Worm (Caenorhabditis elegans): ENCODE data around the gene Y38F1A.2.

Y38F1A.2 gene

DNA sequence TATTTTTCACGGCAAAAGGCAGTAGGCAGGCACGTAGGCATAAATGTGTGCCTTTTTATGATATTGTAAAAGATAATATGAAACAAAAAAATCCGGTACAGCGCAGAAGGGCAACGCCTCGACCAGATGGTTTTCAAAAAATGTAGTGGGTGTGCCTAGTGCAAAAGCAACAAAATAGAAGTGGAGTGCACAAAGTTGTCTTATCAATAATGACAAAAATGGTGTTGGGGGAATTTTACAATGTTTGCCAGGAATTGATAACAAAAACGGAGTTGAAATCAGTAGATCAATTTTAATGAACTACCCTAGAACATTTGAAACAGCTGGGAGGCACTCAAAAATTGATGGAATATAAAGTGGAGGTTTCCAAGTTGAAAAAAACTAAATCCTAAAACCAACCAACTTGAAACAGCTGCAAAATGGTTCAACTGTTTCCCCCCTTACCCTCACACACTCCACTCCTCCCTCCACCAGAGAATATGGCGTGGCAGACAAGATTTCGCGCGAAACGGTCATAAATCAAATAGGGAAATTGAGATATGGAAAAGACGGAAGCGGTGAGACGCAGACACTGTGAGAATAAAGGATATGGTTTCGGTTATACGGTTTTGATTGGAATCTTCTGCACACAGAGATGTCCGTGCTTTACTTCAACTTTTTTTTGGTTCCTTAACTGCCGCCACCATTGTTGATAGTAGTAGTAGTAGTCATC is 49.6 kb downstream of the Y38F1A.2 start (continued):
- TF ChIP-seq hif-1 (tag; optimal IDR thresholded peaks at IDR 0.05) (no peak), T26A8.4 (GFP tag; IDR thresholded peaks at IDR 0.05) (no peak), nhr-28 (tag; optimal IDR thresholded peaks at IDR 0.05) (peak; percentile 97), mdt-29 (GFP tag; IDR thresholded peaks at IDR 0.05) (no peak), nhr-111 (GFP tag; optimal IDR thresholded peaks at IDR 0.05) (no peak), nhr-42 (GFP tag; IDR thresholded peaks at IDR 0.05) (no peak), unc-62 (GFP tag; optimal IDR thresholded peaks at IDR 0.05 in 1 of 2) (peak in 1 of 2 experiments; percentile 97), unc-62 (tag; optimal IDR thresholded peaks at IDR 0.05) (no peak), mdl-1 (tag; optimal IDR thresholded peaks at IDR 0.05) (no peak), saeg-2 (GFP tag; IDR thresholded peaks at IDR 0.05) (no peak), tag-97 (GFP tag; IDR thresholded peaks at IDR 0.05) (no peak), lin-29 (GFP tag; IDR thresholded peaks at IDR 0.05) (no peak), attf-4 (tag; optimal IDR thresholded peaks at IDR 0.05) (no peak), D1046.2 (GFP tag; IDR thresholded peaks at IDR 0.05) (no peak), ztf-11 (tag; optimal IDR thresholded peaks at IDR 0.05) (no peak), zip-2 (tag; optimal IDR thresholded peaks at IDR 0.05) (no peak), ZK337.2 (GFP tag; IDR thresholded peaks at IDR 0.05) (no peak), nhr-6 (tag; optimal IDR thresholded peaks at IDR 0.05) (no peak)

DNA sequence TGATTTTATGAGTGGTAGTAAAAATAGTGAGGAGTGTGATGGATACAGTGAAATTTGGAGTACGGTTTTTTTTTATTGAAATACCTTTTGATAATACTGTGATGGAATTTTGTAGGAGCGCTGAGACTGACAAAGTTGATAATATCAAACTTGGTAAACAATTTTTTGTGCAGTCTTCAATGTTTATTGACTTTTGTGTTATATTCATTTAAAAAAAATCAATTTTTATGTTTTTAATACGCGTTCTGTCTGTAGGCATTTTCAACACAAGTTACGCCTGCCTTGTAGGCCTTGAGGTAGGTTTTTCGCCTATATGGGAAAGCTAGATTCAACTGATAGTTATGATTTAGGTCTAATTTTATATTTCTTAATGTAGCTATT is 50.1 kb downstream of the Y38F1A.2 start:
- no peak for TF ChIP-seq daf-16 (GFP tag; optimal IDR thresholded peaks at IDR 0.05)
- TF ChIP-seq daf-16 (tag; optimal IDR thresholded peaks at IDR 0.05), result peak; percentile 67
- TF ChIP-seq T20F7.1 (GFP tag; optimal IDR thresholded peaks at IDR 0.05), result no peak

DNA sequence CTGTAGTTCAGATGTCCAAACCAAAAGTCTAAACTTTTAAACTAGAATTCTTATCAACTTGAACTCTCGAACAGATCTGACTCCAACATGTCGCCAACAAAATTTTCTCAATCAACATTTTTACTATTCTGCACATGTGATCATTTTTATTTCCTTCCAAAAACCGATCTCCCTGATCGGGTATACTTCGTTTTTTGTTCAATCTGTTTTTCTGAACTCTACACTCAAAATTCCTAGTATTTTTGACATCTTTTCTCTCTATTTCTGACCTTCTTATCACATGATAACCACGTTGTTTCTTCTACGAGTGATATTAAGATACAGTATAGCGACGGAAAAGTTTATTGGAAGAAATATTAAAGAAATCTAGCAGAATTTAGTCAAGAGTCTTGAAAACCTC is 51.5 kb downstream of the Y38F1A.2 start:
- TF ChIP-seq lin-1 (GFP tag; IDR thresholded peaks at IDR 0.05), result no peak
- no peak for TF ChIP-seq arid-1 (GFP tag; conservative IDR thresholded peaks at IDR 0.05)
- no peak for TF ChIP-seq ctbp-1 (GFP tag; IDR thresholded peaks at IDR 0.05)
- no peak for TF ChIP-seq zag-1 (tag; optimal IDR thresholded peaks at IDR 0.05)
- TF ChIP-seq daf-19 (GFP tag; conservative IDR thresholded peaks at IDR 0.05), result no peak
- peak; percentile 91 for TF ChIP-seq dve-1 (tag; optimal IDR thresholded peaks at IDR 0.05; ENCODE audit: insufficient read depth)
- no peak for TF ChIP-seq Y5F2A.4 (GFP tag; optimal IDR thresholded peaks at IDR 0.05)
- no peak for TF ChIP-seq nhr-6 (tag; optimal IDR thresholded peaks at IDR 0.05)
- no peak for TF ChIP-seq Y105C5A.15 (GFP tag; IDR thresholded peaks at IDR 0.05)
- TF ChIP-seq daf-16 (GFP tag; optimal IDR thresholded peaks at IDR 0.05), result no peak
- peak; percentile 84 for TF ChIP-seq daf-16 (tag; optimal IDR thresholded peaks at IDR 0.05)
- peak; percentile 67 for TF ChIP-seq nhr-77 (tag; optimal IDR thresholded peaks at IDR 0.05)
- TF ChIP-seq Y75B8A.6 (GFP tag; IDR thresholded peaks at IDR 0.05), result no peak
- no peak for TF ChIP-seq mes-2 (tag; optimal IDR thresholded peaks at IDR 0.05; ENCODE audit: poor library complexity, severe bottlenecking)
- peak; percentile 49 for TF ChIP-seq nhr-48 (tag; optimal IDR thresholded peaks at IDR 0.05)
- TF ChIP-seq mxl-3 (GFP tag; optimal IDR thresholded peaks at IDR 0.05), result peak; percentile 84
- TF ChIP-seq hlh-11 (tag; optimal IDR thresholded peaks at IDR 0.05), result peak; percentile 81
- TF ChIP-seq nhr-41 (GFP tag; IDR thresholded peaks at IDR 0.05), result no peak
- TF ChIP-seq mdt-29 (GFP tag; IDR thresholded peaks at IDR 0.05), result no peak
- no peak for TF ChIP-seq dmd-8 (GFP tag; IDR thresholded peaks at IDR 0.05)
- peak; percentile 74 for TF ChIP-seq hlh-30 (tag; optimal IDR thresholded peaks at IDR 0.05; ENCODE audit: insufficient read depth)
- TF ChIP-seq nhr-11 (tag; optimal IDR thresholded peaks at IDR 0.05), result no peak
- TF ChIP-seq skn-1 (tag; optimal IDR thresholded peaks at IDR 0.05), result no peak
- TF ChIP-seq lsy-2 (tag; optimal IDR thresholded peaks at IDR 0.05), result peak in 1 of 2 experiments; percentile 45
- no peak for TF ChIP-seq lir-3 (tag; optimal IDR thresholded peaks at IDR 0.05)
- no peak for TF ChIP-seq saeg-2 (GFP tag; IDR thresholded peaks at IDR 0.05)
- TF ChIP-seq F44E2.7 (GFP tag; IDR thresholded peaks at IDR 0.05), result no peak
- TF ChIP-seq ceh-82 (tag; optimal IDR thresholded peaks at IDR 0.05), result no peak
- no peak for TF ChIP-seq fkh-10 (GFP tag; optimal IDR thresholded peaks at IDR 0.05)
- TF ChIP-seq ces-1 (GFP tag; optimal IDR thresholded peaks at IDR 0.05), result no peak
- no peak for TF ChIP-seq zfp-3 (GFP tag; conservative IDR thresholded peaks at IDR 0.05)
- no peak for TF ChIP-seq mxl-2 (GFP tag; conservative IDR thresholded peaks at IDR 0.05)
